Fruit fly (Drosophila melanogaster) whole organism, embryonic: Measurements from ENCODE around the gene CG11828.

Source experiments
- Adf1 ChIP-seq: fragments of 200-800 bp; sonication (Bioruptor generic); IDR thresholded peaks from 2 replicates; pipeline ENCODE4 v1.3.6; 2022; ENCODE audit warnings: missing biosample characterization, missing genetic modification characterization
- Atf3 ChIP-seq: fragments of 200-800 bp; sonication (Bioruptor generic); optimal IDR thresholded peaks from 3 replicates; lab custom pipeline; 2016; ENCODE audit warnings: missing biosample characterization, missing genetic modification characterization
- Bdp1 ChIP-seq: fragments of 200-800 bp; sonication (Bioruptor generic); optimal IDR thresholded peaks from 3 replicates; lab custom pipeline; 2016; ENCODE audit warnings: missing biosample characterization, missing genetic modification characterization
- CG1024 ChIP-seq: fragments of 200-800 bp; sonication (Bioruptor generic); IDR thresholded peaks from 2 replicates; pipeline ENCODE4 v1.3.6; 2022; ENCODE audit warnings: missing biosample characterization, missing genetic modification characterization
- CG10274 ChIP-seq: fragments of 200-800 bp; sonication (Bioruptor generic); optimal IDR thresholded peaks from 3 replicates; lab custom pipeline; 2017; ENCODE audit warnings: missing biosample characterization, mild to moderate bottlenecking, missing genetic modification characterization
- CG10321 ChIP-seq: fragments of 200-800 bp; sonication (Bioruptor generic); IDR thresholded peaks from 2 replicates; pipeline ENCODE4 v1.3.6; 2022; ENCODE audit warnings: missing biosample characterization, missing genetic modification characterization
- CG10366 ChIP-seq: fragments of 200-800 bp; sonication (Bioruptor generic); IDR thresholded peaks from 2 replicates; pipeline ENCODE4 v1.3.6; 2022; ENCODE audit warnings: missing biosample characterization, missing genetic modification characterization
- CG10431 ChIP-seq: fragments of 200-800 bp; sonication (Bioruptor generic); optimal IDR thresholded peaks from 3 replicates; lab custom pipeline; 2018; ENCODE audit warnings: missing biosample characterization, mild to moderate bottlenecking, missing genetic modification characterization
- CG11085 ChIP-seq: fragments of 200-800 bp; sonication (Bioruptor generic); IDR thresholded peaks from 2 replicates; pipeline ENCODE4 v1.3.6; 2022; ENCODE audit warnings: missing biosample characterization, missing genetic modification characterization
- CG12299 ChIP-seq: fragments of 200-800 bp; sonication (Bioruptor generic); optimal IDR thresholded peaks from 2 replicates; lab custom pipeline; 2018; ENCODE audit warnings: missing biosample characterization, mild to moderate bottlenecking, missing genetic modification characterization
- CG1233 ChIP-seq: fragments of 200-800 bp; sonication (Bioruptor generic); optimal IDR thresholded peaks from 4 replicates; lab custom pipeline; 2018; ENCODE audit warnings: missing biosample characterization, mild to moderate bottlenecking, missing genetic modification characterization
- CG13624 ChIP-seq: fragments of 200-800 bp; sonication (Bioruptor generic); optimal IDR thresholded peaks from 2 replicates; lab custom pipeline; 2016; ENCODE audit warnings: missing biosample characterization, missing genetic modification characterization
- CG3163 ChIP-seq: fragments of 200-800 bp; sonication (Bioruptor generic); optimal IDR thresholded peaks from 3 replicates; lab custom pipeline; 2016; ENCODE audit warnings: missing biosample characterization, missing genetic modification characterization
- CG33557 ChIP-seq: fragments of 200-800 bp; sonication (Bioruptor generic); optimal IDR thresholded peaks from 2 replicates; lab custom pipeline; 2019; ENCODE audit warnings: missing biosample characterization, mild to moderate bottlenecking, missing genetic modification characterization, moderate library complexity
- CG6654 ChIP-seq: fragments of 200-800 bp; sonication (Bioruptor generic); optimal IDR thresholded peaks from 2 replicates; lab custom pipeline; 2017; ENCODE audit warnings: missing biosample characterization, mild to moderate bottlenecking, missing genetic modification characterization
- CG6689 ChIP-seq: fragments of 200-800 bp; sonication (Bioruptor generic); IDR thresholded peaks from 2 replicates; pipeline ENCODE4 v1.3.6; 2022; ENCODE audit warnings: missing biosample characterization, missing genetic modification characterization
- CG7372 ChIP-seq: fragments of 200-800 bp; sonication (Bioruptor generic); IDR thresholded peaks from 2 replicates; pipeline ENCODE4 v1.3.6; 2022; ENCODE audit warnings: missing biosample characterization, missing genetic modification characterization
- CG7556 ChIP-seq: fragments of 200-800 bp; sonication (Bioruptor generic); optimal IDR thresholded peaks from 2 replicates; lab custom pipeline; 2017; ENCODE audit warnings: missing biosample characterization, mild to moderate bottlenecking, missing genetic modification characterization
- CG8944 ChIP-seq: fragments of 200-800 bp; sonication (Bioruptor generic); optimal IDR thresholded peaks from 3 replicates; lab custom pipeline; 2016; ENCODE audit warnings: missing biosample characterization, missing genetic modification characterization
- CG9609 ChIP-seq: fragments of 200-800 bp; sonication (Bioruptor generic); optimal IDR thresholded peaks from 3 replicates; lab custom pipeline; 2016; ENCODE audit warnings: missing biosample characterization, missing genetic modification characterization
- CHES-1-like ChIP-seq: fragments of 200-800 bp; sonication (Bioruptor generic); optimal IDR thresholded peaks from 2 replicates; lab custom pipeline; 2016; ENCODE audit warnings: missing biosample characterization, missing genetic modification characterization
- Dad ChIP-seq: fragments of 200-800 bp; sonication (Bioruptor generic); optimal IDR thresholded peaks from 3 replicates; lab custom pipeline; 2016; ENCODE audit warnings: missing biosample characterization, missing genetic modification characterization
- Dek ChIP-seq: fragments of 200-800 bp; sonication (Bioruptor generic); optimal IDR thresholded peaks from 3 replicates; lab custom pipeline; 2019; ENCODE audit warnings: missing biosample characterization, mild to moderate bottlenecking, missing genetic modification characterization, moderate library complexity
- Eip74EF ChIP-seq, 2 experiments: fragments of 200-800 bp in 1 of 2; fragments of >200 bp in 1 of 2; sonication (Bioruptor generic) in 1 of 2; optimal IDR thresholded peaks; 2 replicates each; lab custom pipeline; 2017 to 2019; ENCODE audit warnings: missing biosample characterization in 2 of 2, missing genetic modification characterization in 2 of 2, mild to moderate bottlenecking in 1 of 2, moderate library complexity in 1 of 2
- Fer3 ChIP-seq: fragments of 200-800 bp; sonication (Bioruptor generic); optimal IDR thresholded peaks from 2 replicates; lab custom pipeline; 2018; ENCODE audit warnings: missing biosample characterization, mild to moderate bottlenecking, missing genetic modification characterization, moderate library complexity
- Gsc ChIP-seq: fragments of 200-800 bp; sonication (Bioruptor generic); IDR thresholded peaks from 2 replicates; pipeline ENCODE4 v1.3.6; 2022; ENCODE audit warnings: missing biosample characterization, missing genetic modification characterization
- Oaz ChIP-seq: fragments of 200-800 bp; sonication (Bioruptor generic); IDR thresholded peaks from 2 replicates; pipeline ENCODE4 v1.3.6; 2022; ENCODE audit warnings: missing biosample characterization, missing genetic modification characterization
- TFAM ChIP-seq: fragments of 200-800 bp; sonication (Bioruptor generic); optimal IDR thresholded peaks from 2 replicates; lab custom pipeline; 2017; ENCODE audit warnings: missing biosample characterization, missing genetic modification characterization, inconsistent platforms
- ato ChIP-seq: fragments of 200-800 bp; sonication (Bioruptor generic); IDR thresholded peaks from 2 replicates; pipeline ENCODE4 v1.3.6; 2022; ENCODE audit warnings: missing biosample characterization, missing genetic modification characterization; ENCODE audit not compliant: partially characterized antibody
- chif ChIP-seq, 2 experiments: fragments of 200-800 bp; sonication (Bioruptor generic); optimal IDR thresholded peaks; 3 replicates each; lab custom pipeline; 2016; ENCODE audit warnings: missing biosample characterization in 2 of 2, missing genetic modification characterization in 2 of 2
- croc ChIP-seq: fragments of 200-800 bp; sonication (Bioruptor generic); conservative IDR thresholded peaks from 3 replicates; pipeline ENCODE4 v1.3.6; 2022; ENCODE audit warnings: missing biosample characterization, missing genetic modification characterization
- dati ChIP-seq: fragments of 200-800 bp; sonication (Bioruptor generic); IDR thresholded peaks from 2 replicates; pipeline ENCODE4 v1.3.6; 2022; ENCODE audit warnings: missing biosample characterization, missing genetic modification characterization
- dm ChIP-seq: fragments of 200-800 bp; sonication (Bioruptor generic); optimal IDR thresholded peaks from 3 replicates; lab custom pipeline; 2016; ENCODE audit warnings: missing biosample characterization, missing genetic modification characterization
- ems ChIP-seq: fragments of 200-800 bp; sonication (Bioruptor generic); optimal IDR thresholded peaks from 3 replicates; lab custom pipeline; 2016; ENCODE audit warnings: missing biosample characterization, missing genetic modification characterization
- esg ChIP-seq: fragments of 200-800 bp; sonication (Bioruptor generic); conservative IDR thresholded peaks from 2 replicates; pipeline ENCODE4 v1.3.6; 2022; ENCODE audit warnings: missing biosample characterization, missing genetic modification characterization
- gcm ChIP-seq: fragments of 200-800 bp; sonication (Bioruptor generic); optimal IDR thresholded peaks from 2 replicates; lab custom pipeline; 2019; ENCODE audit warnings: missing biosample characterization, mild to moderate bottlenecking, missing genetic modification characterization, moderate library complexity
- grn ChIP-seq: fragments of 200-800 bp; sonication (Bioruptor generic); optimal IDR thresholded peaks from 3 replicates; lab custom pipeline; 2017; ENCODE audit warnings: missing biosample characterization, missing genetic modification characterization
- hth ChIP-seq: fragments of >200 bp; optimal IDR thresholded peaks from 2 replicates; lab custom pipeline; 2017; ENCODE audit warnings: inconsistent platforms
- jumu ChIP-seq: fragments of 200-800 bp; sonication (Bioruptor generic); optimal IDR thresholded peaks from 3 replicates; lab custom pipeline; 2016; ENCODE audit warnings: missing biosample characterization, missing genetic modification characterization
- ken ChIP-seq: fragments of 200-800 bp; sonication (Bioruptor generic); IDR thresholded peaks from 3 replicates; pipeline ENCODE4 v1.3.6; 2022; ENCODE audit warnings: missing biosample characterization, missing genetic modification characterization
- lbe ChIP-seq: fragments of 200-800 bp; sonication (Bioruptor generic); optimal IDR thresholded peaks from 2 replicates; lab custom pipeline; 2016; ENCODE audit warnings: missing biosample characterization, mild to moderate bottlenecking, missing genetic modification characterization
- mirr ChIP-seq: fragments of 200-800 bp; sonication (Bioruptor generic); optimal IDR thresholded peaks from 3 replicates; lab custom pipeline; 2018; ENCODE audit warnings: missing biosample characterization, mild to moderate bottlenecking, missing genetic modification characterization
- odd ChIP-seq: fragments of 200-800 bp; sonication (Bioruptor generic); optimal IDR thresholded peaks from 2 replicates; lab custom pipeline; 2017; ENCODE audit warnings: missing biosample characterization, mild to moderate bottlenecking, missing genetic modification characterization
- prd ChIP-seq, 3 experiments: fragments of >200 bp in 2 of 3; fragments of 200-800 bp in 1 of 3; sonication (Bioruptor generic) in 1 of 3; optimal IDR thresholded peaks in 2 of 3; IDR thresholded peaks in 1 of 3; 2 replicates in 2 of 3; 3 replicates in 1 of 3; pipeline versions ENCODE4 v1.3.6 to Lab custom; 2017 to 2022; ENCODE audit warnings: missing biosample characterization in 1 of 3, missing genetic modification characterization in 1 of 3
- psq ChIP-seq: fragments of 200-800 bp; sonication (Bioruptor generic); optimal IDR thresholded peaks from 2 replicates; lab custom pipeline; 2017; ENCODE audit warnings: missing biosample characterization, missing genetic modification characterization
- schlank ChIP-seq: fragments of 200-800 bp; sonication (Bioruptor generic); optimal IDR thresholded peaks from 2 replicates; lab custom pipeline; 2018; ENCODE audit warnings: missing biosample characterization, mild to moderate bottlenecking, missing genetic modification characterization
- sd ChIP-seq: fragments of 200-800 bp; sonication (Bioruptor generic); optimal IDR thresholded peaks from 3 replicates; lab custom pipeline; 2018; ENCODE audit warnings: missing biosample characterization, mild to moderate bottlenecking, missing genetic modification characterization, moderate library complexity
- sima ChIP-seq: fragments of 200-800 bp; sonication (Bioruptor generic); optimal IDR thresholded peaks from 2 replicates; lab custom pipeline; 2016; ENCODE audit warnings: missing biosample characterization, missing genetic modification characterization
- tin ChIP-seq: fragments of 200-800 bp; sonication (Bioruptor generic); optimal IDR thresholded peaks from 3 replicates; lab custom pipeline; 2016; ENCODE audit warnings: missing biosample characterization, missing genetic modification characterization
- unc-4 ChIP-seq: fragments of 200-800 bp; sonication (Bioruptor generic); IDR thresholded peaks from 2 replicates; pipeline ENCODE4 v1.3.6; 2022; ENCODE audit warnings: missing biosample characterization, missing genetic modification characterization; ENCODE audit not compliant: partially characterized antibody
- wek ChIP-seq: fragments of 200-800 bp; sonication (Bioruptor generic); optimal IDR thresholded peaks from 3 replicates; lab custom pipeline; 2018; ENCODE audit warnings: missing biosample characterization, mild to moderate bottlenecking, missing genetic modification characterization, moderate library complexity
- zf30C ChIP-seq: fragments of 200-800 bp; sonication (Bioruptor generic); optimal IDR thresholded peaks from 3 replicates; lab custom pipeline; 2018; ENCODE audit warnings: missing biosample characterization, mild to moderate bottlenecking, missing genetic modification characterization

Gene CG11828

DNA sequence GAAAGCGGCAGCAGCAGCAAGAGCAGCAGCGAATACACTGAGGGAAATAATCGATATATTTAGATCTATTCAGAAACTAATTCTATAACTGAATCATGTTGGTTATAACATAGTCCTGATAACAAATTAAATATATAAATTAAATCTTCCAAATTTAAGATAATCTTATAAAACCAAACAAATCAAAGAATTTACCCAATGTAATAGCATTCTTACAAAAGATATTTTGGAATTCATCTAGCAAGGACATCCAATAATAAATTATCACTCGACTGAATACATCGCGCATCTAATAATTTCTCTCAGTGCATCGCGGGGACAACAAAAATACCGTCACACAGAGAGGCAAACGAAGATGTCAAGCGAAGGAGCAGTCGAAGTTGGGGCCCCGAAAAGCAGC is 36.3 kb downstream of the CG11828 start (continued):
- TF ChIP-seq Gsc (GFP tag; lab: Robert Waterston, UW) = no peak
- no peak for TF ChIP-seq CG3163 (GFP tag; lab: Kevin White, UChicago)
- no peak for TF ChIP-seq CG7372 (GFP tag; lab: Robert Waterston, UW)
- TF ChIP-seq croc = no peak
- TF ChIP-seq hth (lab: Kevin White, UChicago) = no peak
- TF ChIP-seq grn (GFP tag; lab: Kevin White, UChicago) = no peak
- TF ChIP-seq ken (GFP tag; lab: Robert Waterston, UW) = no peak
- TF ChIP-seq CG13624 (GFP tag; lab: Kevin White, UChicago) = no peak
- TF ChIP-seq chif (GFP tag; optimal IDR thresholded peaks at IDR 0.05; lab: Kevin White, UChicago) = no peak
- TF ChIP-seq Atf3 = no peak
- no peak for TF ChIP-seq mirr (GFP tag; lab: Kevin White, UChicago)
- TF ChIP-seq CG7556 = peak; percentile 79
- no peak for TF ChIP-seq CG9609 (GFP tag; lab: Kevin White, UChicago)
- TF ChIP-seq Bdp1 = no peak
- no peak for TF ChIP-seq unc-4
- no peak for TF ChIP-seq wek (GFP tag; lab: Kevin White, UChicago)
- no peak for TF ChIP-seq odd
- TF ChIP-seq lbe (GFP tag; lab: Kevin White, UChicago) = no peak
- TF ChIP-seq CG10431 = no peak
- no peak for TF ChIP-seq sd
- peak; percentile 34 for TF ChIP-seq Fer3 (tag; lab: Kevin White, UChicago)
- no peak for TF ChIP-seq CG11085 (GFP tag; lab: Robert Waterston, UW)
- TF ChIP-seq CG6654 (GFP tag; lab: Kevin White, UChicago) = no peak
- no peak for TF ChIP-seq CG1233 (GFP tag; lab: Kevin White, UChicago)
- peak; percentile 9 for TF ChIP-seq CG12299
- peak; percentile 27 for TF ChIP-seq Dek
- TF ChIP-seq CG1024 (GFP tag; lab: Robert Waterston, UW) = no peak
- TF ChIP-seq esg (GFP tag; lab: Robert Waterston, UW) = no peak
- no peak for TF ChIP-seq tin (GFP tag; lab: Kevin White, UChicago)
- no peak for TF ChIP-seq CG33557 (GFP tag; lab: Kevin White, UChicago)
- TF ChIP-seq psq = no peak
- no peak for TF ChIP-seq ato (GFP tag; lab: Robert Waterston, UW)
- TF ChIP-seq Oaz (GFP tag; lab: Robert Waterston, UW) = peak; percentile 29; the same call in 1 of the 2 replicates
- no peak for TF ChIP-seq dm (GFP tag; lab: Kevin White, UChicago)
- no peak for TF ChIP-seq gcm (GFP tag; lab: Kevin White, UChicago)
- no peak for TF ChIP-seq dati (GFP tag; lab: Robert Waterston, UW)
- TF ChIP-seq Eip74EF (GFP tag; optimal IDR thresholded peaks at IDR 0.05; lab: Kevin White, UChicago) = no peak
- TF ChIP-seq jumu (GFP tag; lab: Kevin White, UChicago) = no peak
- TF ChIP-seq CG10321 (GFP tag; lab: Robert Waterston, UW) = no peak
- TF ChIP-seq ems (GFP tag; lab: Kevin White, UChicago) = no peak
- no peak for TF ChIP-seq CG6689 (GFP tag; lab: Robert Waterston, UW)
- no peak for TF ChIP-seq prd (optimal IDR thresholded peaks at IDR 0.05; lab: Kevin White, UChicago)
- no peak for TF ChIP-seq prd (GFP tag; IDR thresholded peaks at IDR 0.05; lab: Robert Waterston, UW)
- no peak for TF ChIP-seq CHES-1-like
- no peak for TF ChIP-seq sima (GFP tag; lab: Kevin White, UChicago)
- TF ChIP-seq Adf1 (GFP tag; lab: Robert Waterston, UW) = no peak
- TF ChIP-seq schlank (tag; lab: Kevin White, UChicago) = no peak
- no peak for TF ChIP-seq CG10366
- TF ChIP-seq zf30C (GFP tag; lab: Kevin White, UChicago) = no peak
- TF ChIP-seq TFAM (GFP tag; lab: Kevin White, UChicago) = no peak
- TF ChIP-seq Dad (GFP tag; lab: Kevin White, UChicago) = no peak
- no peak for TF ChIP-seq CG10274
- TF ChIP-seq CG8944 = no peak
